Worm (Caenorhabditis elegans) whole organism, young adult: ENCODE results near the gene T10D4.19.

ENCODE experiments used
- B0019.2 ChIP-seq: fragments of 200-800 bp; sonication (Bioruptor generic); conservative IDR thresholded peaks from 2 replicates; pipeline ENCODE4 v1.3.6; 2022; ENCODE audit warnings: missing genetic modification reagents, missing genetic modification characterization, missing compliant biosample characterization
- B0336.3 ChIP-seq: fragments of 200-800 bp; sonication (Bioruptor generic); IDR thresholded peaks from 2 replicates; pipeline ENCODE4 v1.3.6; 2022; ENCODE audit warnings: missing genetic modification characterization, missing compliant biosample characterization
- D2030.7 ChIP-seq: fragments of 200-800 bp; sonication (Bioruptor generic); IDR thresholded peaks from 2 replicates; pipeline ENCODE4 v1.3.6; 2022; ENCODE audit warnings: missing genetic modification reagents, missing genetic modification characterization, missing compliant biosample characterization
- F23B12.7 ChIP-seq: sonication (generic microtip); optimal IDR thresholded peaks from 2 replicates; lab custom pipeline; 2017; ENCODE audit warnings: missing genetic modification characterization, mild to moderate bottlenecking, missing compliant biosample characterization, antibody characterized with exemption, moderate library complexity; ENCODE audit not compliant: insufficient read depth
- F49E8.2 ChIP-seq: sonication (generic microtip); optimal IDR thresholded peaks from 3 replicates; lab custom pipeline; 2017; ENCODE audit warnings: missing genetic modification characterization, mild to moderate bottlenecking, missing compliant biosample characterization, antibody characterized with exemption, moderate library complexity; ENCODE audit not compliant: insufficient read depth
- K12H6.12 ChIP-seq: fragments of 200-800 bp; sonication (Bioruptor generic); optimal IDR thresholded peaks from 2 replicates; lab custom pipeline; 2018; ENCODE audit warnings: mild to moderate bottlenecking, missing genetic modification characterization, missing compliant biosample characterization
- Y53G8AR.9 ChIP-seq: fragments of 200-800 bp; sonication (Bioruptor generic); conservative IDR thresholded peaks from 2 replicates; pipeline ENCODE4 v1.3.6; 2022; ENCODE audit warnings: missing genetic modification reagents, missing genetic modification characterization, missing compliant biosample characterization
- Y56A3A.18 ChIP-seq: fragments of 200-800 bp; sonication (Bioruptor generic); IDR thresholded peaks from 2 replicates; pipeline ENCODE4 v1.3.6; 2022; ENCODE audit warnings: missing genetic modification reagents, missing genetic modification characterization, missing compliant biosample characterization
- Y79H2A.3 ChIP-seq: fragments of 200-800 bp; sonication (Bioruptor generic); conservative IDR thresholded peaks from 2 replicates; pipeline ENCODE4 v1.3.6; 2022; ENCODE audit warnings: missing genetic modification reagents, missing genetic modification characterization, missing compliant biosample characterization
- ama-1 ChIP-seq, 3 experiments: fragments of 150-350 bp in 1 of 3; sonication (generic microtip) in 2 of 3; optimal IDR thresholded peaks; 2 replicates each; lab custom pipeline; 2014 to 2018; ENCODE audit warnings: missing biosample characterization in 2 of 3, missing genetic modification characterization in 2 of 3, missing genetic modification reagents in 2 of 3
- aptf-2 ChIP-seq: fragments of 200-800 bp; sonication (Bioruptor generic); conservative IDR thresholded peaks from 2 replicates; pipeline ENCODE4 v1.3.6; 2022; ENCODE audit warnings: missing genetic modification reagents, missing genetic modification characterization, missing compliant biosample characterization
- ceh-27 ChIP-seq: fragments of 200-800 bp; sonication (Bioruptor generic); optimal IDR thresholded peaks from 2 replicates; lab custom pipeline; 2018; ENCODE audit warnings: mild to moderate bottlenecking, missing genetic modification characterization, moderate library complexity, missing compliant biosample characterization
- dox-1 ChIP-seq: fragments of 200-800 bp; sonication (Bioruptor generic); IDR thresholded peaks from 2 replicates; pipeline ENCODE4 v1.3.6; 2022; ENCODE audit warnings: missing genetic modification reagents, missing genetic modification characterization, missing compliant biosample characterization
- gei-17 ChIP-seq: fragments of 200-800 bp; sonication (Bioruptor generic); optimal IDR thresholded peaks from 2 replicates; lab custom pipeline; 2018; ENCODE audit warnings: mild to moderate bottlenecking, missing genetic modification characterization, missing compliant biosample characterization
- hlh-26 ChIP-seq: fragments of 200-800 bp; sonication (Bioruptor generic); conservative IDR thresholded peaks from 2 replicates; pipeline ENCODE4 v1.3.6; 2022; ENCODE audit warnings: missing genetic modification reagents, missing genetic modification characterization, missing compliant biosample characterization
- hmg-1.2 ChIP-seq: fragments of 200-800 bp; sonication (Bioruptor generic); IDR thresholded peaks from 2 replicates; pipeline ENCODE4 v1.3.6; 2022; ENCODE audit warnings: missing genetic modification reagents, missing genetic modification characterization, missing compliant biosample characterization
- lag-1 ChIP-seq: fragments of 200-800 bp; sonication (Bioruptor generic); IDR thresholded peaks from 2 replicates; pipeline ENCODE4 v1.3.6; 2022; ENCODE audit warnings: missing genetic modification reagents, missing genetic modification characterization, missing compliant biosample characterization
- let-526 ChIP-seq: fragments of 200-800 bp; sonication (Bioruptor generic); IDR thresholded peaks from 2 replicates; pipeline ENCODE4 v1.3.6; 2022; ENCODE audit warnings: missing genetic modification reagents, missing genetic modification characterization, missing compliant biosample characterization
- lin-54 ChIP-seq: fragments of 200-800 bp; sonication (Bioruptor generic); optimal IDR thresholded peaks from 2 replicates; lab custom pipeline; 2018; ENCODE audit warnings: mild to moderate bottlenecking, missing genetic modification characterization, missing compliant biosample characterization
- lsy-27 ChIP-seq: sonication (generic microtip); optimal IDR thresholded peaks from 2 replicates; lab custom pipeline; 2017; ENCODE audit warnings: missing genetic modification characterization, mild to moderate bottlenecking, missing compliant biosample characterization, antibody characterized with exemption, missing genotype, borderline replicate concordance; ENCODE audit not compliant: insufficient read depth
- madf-10 ChIP-seq: sonication (generic microtip); optimal IDR thresholded peaks from 2 replicates; lab custom pipeline; 2016; ENCODE audit warnings: mild to moderate bottlenecking, missing genetic modification characterization, missing compliant biosample characterization
- madf-8 ChIP-seq: fragments of 200-800 bp; sonication (Bioruptor generic); conservative IDR thresholded peaks from 2 replicates; pipeline ENCODE4 v1.3.6; 2022; ENCODE audit warnings: missing genetic modification reagents, missing genetic modification characterization, missing compliant biosample characterization
- mcd-1 ChIP-seq: fragments of 200-800 bp; sonication (Bioruptor generic); IDR thresholded peaks from 2 replicates; pipeline ENCODE4 v1.3.6; 2022; ENCODE audit warnings: missing genetic modification reagents, missing genetic modification characterization, missing compliant biosample characterization
- nfya-1 ChIP-seq: sonication (generic microtip); optimal IDR thresholded peaks from 2 replicates; lab custom pipeline; 2017; ENCODE audit warnings: antibody characterized with exemption, missing compliant biosample characterization, missing genetic modification characterization, borderline replicate concordance; ENCODE audit not compliant: insufficient read depth
- nhr-120 ChIP-seq: fragments of 200-800 bp; sonication (Bioruptor generic); IDR thresholded peaks from 2 replicates; pipeline ENCODE4 v1.3.6; 2022; ENCODE audit warnings: missing genetic modification characterization, missing compliant biosample characterization
- nhr-80 ChIP-seq: sonication (generic microtip); optimal IDR thresholded peaks from 2 replicates; lab custom pipeline; 2016; ENCODE audit warnings: missing genetic modification characterization, missing compliant biosample characterization
- pbrm-1 ChIP-seq: fragments of 200-800 bp; sonication (Bioruptor generic); IDR thresholded peaks from 2 replicates; pipeline ENCODE4 v1.3.6; 2022; ENCODE audit warnings: missing genetic modification reagents, missing genetic modification characterization, missing compliant biosample characterization
- pha-4 ChIP-seq: fragments of 150-350 bp; sonication (generic microtip); optimal IDR thresholded peaks from 2 replicates; lab custom pipeline; 2014; ENCODE audit warnings: missing biosample characterization, missing genetic modification reagents, missing genetic modification characterization
- sea-2 ChIP-seq: fragments of 200-800 bp; sonication (Bioruptor generic); IDR thresholded peaks from 2 replicates; pipeline ENCODE4 v1.3.6; 2022; ENCODE audit warnings: missing genetic modification characterization, missing compliant biosample characterization
- snpc-1.1 ChIP-seq: sonication (generic microtip); optimal IDR thresholded peaks from 2 replicates; lab custom pipeline; 2017; ENCODE audit warnings: missing genetic modification characterization, mild to moderate bottlenecking, missing compliant biosample characterization, antibody characterized with exemption, moderate library complexity, missing genotype, missing genetic modification reagents; ENCODE audit not compliant: insufficient read depth
- somi-1 ChIP-seq: fragments of 200-800 bp; sonication (Bioruptor generic); optimal IDR thresholded peaks from 2 replicates; lab custom pipeline; 2018; ENCODE audit warnings: mild to moderate bottlenecking, missing genetic modification characterization, missing compliant biosample characterization
- tbp1 ChIP-seq: fragments of 200-800 bp; sonication (Bioruptor generic); optimal IDR thresholded peaks from 2 replicates; lab custom pipeline; 2018; ENCODE audit warnings: mild to moderate bottlenecking, missing genetic modification characterization, missing compliant biosample characterization
- tbx-9 ChIP-seq: sonication (generic microtip); optimal IDR thresholded peaks from 2 replicates; lab custom pipeline; 2016; ENCODE audit warnings: borderline replicate concordance, missing genetic modification characterization, inconsistent platforms, missing compliant biosample characterization
- ztf-3 ChIP-seq: fragments of 200-800 bp; sonication (Bioruptor generic); optimal IDR thresholded peaks from 2 replicates; lab custom pipeline; 2018; ENCODE audit warnings: mild to moderate bottlenecking, missing genetic modification characterization, missing compliant biosample characterization

T10D4.19 gene

ce11 chrII:3145842-3146241 is 5.9 kb upstream of the T10D4.19 start, which contains the start of gene T10D4.15:
T10D4.15 (plus strand) TSS chrII:3146142.
- TF ChIP-seq B0019.2 (GFP tag; lab: Robert Waterston, UW) (no peak), ceh-27 (GFP tag; lab: Kevin White, UChicago) (no peak), hmg-1.2 (no peak), tbx-9 (no peak), snpc-1.1 (tag; lab: Kevin White, UChicago) (no peak), dox-1 (GFP tag; lab: Robert Waterston, UW) (no peak), B0336.3 (GFP tag; lab: Robert Waterston, UW) (no peak), hlh-26 (no peak)

DNA sequence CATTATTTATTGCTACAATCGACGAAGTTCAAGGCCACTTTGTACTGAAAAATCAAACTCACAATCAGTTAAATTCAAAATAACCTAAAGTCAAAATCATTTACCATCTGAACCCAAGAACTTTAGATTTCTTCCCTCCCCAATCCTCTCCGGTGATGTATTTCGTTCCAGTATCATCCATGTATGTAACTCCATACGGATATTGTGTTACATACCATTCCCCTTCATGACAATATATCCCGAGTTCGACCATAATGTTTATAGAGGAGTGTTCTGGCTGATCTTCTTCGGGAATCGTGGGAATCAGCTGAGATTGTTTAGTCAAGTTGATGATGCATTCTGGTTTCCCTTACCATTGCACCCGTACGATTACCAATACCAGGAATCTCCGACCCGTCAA is 3.3 kb upstream of the T10D4.19 start:
- TF ChIP-seq F23B12.7 (tag; lab: Kevin White, UChicago) (no peak), lsy-27 (tag; lab: Kevin White, UChicago) (no peak), madf-10 (tag; lab: Kevin White, UChicago) (no peak), F49E8.2 (tag; lab: Kevin White, UChicago) (no peak), ama-1 (optimal IDR thresholded peaks at IDR 0.05; lab: Kevin White, UChicago) (no peak), ama-1 (GFP tag; optimal IDR thresholded peaks at IDR 0.05; lab: Kevin White, UChicago) (no peak), Y53G8AR.9 (GFP tag; lab: Robert Waterston, UW) (no peak), aptf-2 (GFP tag; lab: Robert Waterston, UW) (no peak), tbp1 (GFP tag; lab: Kevin White, UChicago) (no peak), mcd-1 (GFP tag; lab: Robert Waterston, UW) (no peak), K12H6.12 (no peak), nhr-120 (GFP tag; lab: Robert Waterston, UW) (no peak), dox-1 (GFP tag; lab: Robert Waterston, UW) (no peak)

DNA sequence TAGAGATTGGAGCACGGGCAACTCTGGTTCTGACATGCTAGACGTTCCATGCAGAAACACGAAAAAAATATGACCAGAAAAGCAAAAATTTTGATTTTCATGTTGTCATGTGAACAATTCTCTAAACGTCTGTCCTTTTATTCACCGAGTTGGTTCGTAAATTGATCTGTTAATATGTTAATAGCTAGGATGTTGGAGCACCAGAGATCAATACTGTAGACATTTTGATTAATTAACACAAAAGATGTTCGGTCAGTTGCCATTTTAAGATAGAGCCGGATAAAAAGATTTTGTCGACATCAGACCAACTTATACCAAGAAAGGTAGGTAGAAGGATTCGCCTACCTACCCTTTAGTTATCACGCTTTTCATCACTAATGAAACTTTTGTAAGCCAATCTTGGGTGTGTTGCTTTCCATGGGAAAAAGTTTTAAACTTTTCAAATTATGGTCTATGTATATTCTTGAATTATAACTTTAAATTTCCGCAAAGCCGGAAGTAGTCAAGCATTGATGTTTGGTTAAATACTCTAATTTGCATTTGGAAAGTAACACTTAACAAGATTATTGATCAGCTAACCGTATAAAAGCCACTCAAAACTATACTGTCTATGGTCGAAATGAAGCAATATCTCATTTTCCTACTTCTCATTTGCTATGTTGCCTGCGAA is 2.1 kb upstream of the T10D4.19 start, which contains the start of the genes T10D4.11 and T10D4.1:
T10D4.11 (minus strand) TSS at position 101 of the 670 bp plus-strand sequence.
T10D4.1 (plus strand) TSS at position 620 of the 670 bp plus-strand sequence.
- TF ChIP-seq madf-8 (GFP tag; lab: Robert Waterston, UW) (no peak), pbrm-1 (GFP tag; lab: Robert Waterston, UW) (no peak), D2030.7 (GFP tag; lab: Robert Waterston, UW) (no peak), Y79H2A.3 (no peak), nfya-1 (tag; lab: Kevin White, UChicago) (no peak), gei-17 (GFP tag; lab: Kevin White, UChicago) (no peak)

DNA sequence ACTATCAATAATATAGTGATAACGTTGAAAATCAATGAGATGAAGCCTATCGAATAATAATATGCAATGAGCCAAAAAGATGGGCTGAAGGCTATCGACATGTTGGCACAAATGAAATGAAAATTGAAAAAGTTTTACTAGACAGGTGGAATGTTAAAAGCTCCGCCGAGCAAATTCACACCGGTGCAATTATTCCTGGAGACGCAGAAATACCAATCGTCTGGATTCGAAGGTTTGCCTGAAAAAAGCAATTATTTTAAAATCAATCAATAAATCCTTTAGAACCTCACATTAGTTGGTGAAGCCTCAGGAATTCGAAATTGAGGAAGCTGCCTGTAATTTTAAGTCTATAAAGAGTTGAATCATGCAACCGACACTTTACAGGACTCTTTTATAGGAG is 2.7 kb downstream of the T10D4.19 start, which contains the start of gene sri-32:
sri-32 (minus strand) TSS at position 101 of the 400 bp plus-strand sequence.
- TF ChIP-seq D2030.7 (GFP tag; lab: Robert Waterston, UW): no peak
- TF ChIP-seq Y79H2A.3: no peak
- no peak for TF ChIP-seq lag-1
- TF ChIP-seq sea-2 (GFP tag; lab: Robert Waterston, UW): no peak
- TF ChIP-seq ztf-3 (GFP tag; lab: Kevin White, UChicago): no peak
- no peak for TF ChIP-seq Y56A3A.18 (GFP tag; lab: Robert Waterston, UW)
- no peak for TF ChIP-seq pbrm-1 (GFP tag; lab: Robert Waterston, UW)
- TF ChIP-seq lin-54 (GFP tag; lab: Kevin White, UChicago): no peak
- TF ChIP-seq let-526 (GFP tag; lab: Robert Waterston, UW): no peak
- no peak for TF ChIP-seq F49E8.2 (tag; lab: Kevin White, UChicago)
- no peak for TF ChIP-seq pha-4 (tag; lab: Kevin White, UChicago)
- no peak for TF ChIP-seq nhr-80 (tag; lab: Kevin White, UChicago)
- TF ChIP-seq somi-1 (GFP tag; lab: Kevin White, UChicago): no peak
